Fruit fly (Drosophila melanogaster) whole organism, embryonic: ENCODE results near the gene CG31817.

Source experiments
- Atf-2 ChIP-seq: fragments of 200-800 bp; sonication (Bioruptor generic); optimal IDR thresholded peaks from 2 replicates; lab custom pipeline; 2016; ENCODE audit warnings: missing biosample characterization, missing genetic modification characterization
- B-H1 ChIP-seq: fragments of 200-800 bp; sonication (Bioruptor generic); IDR thresholded peaks from 3 replicates; pipeline ENCODE4 v1.3.6; 2022; ENCODE audit warnings: missing biosample characterization, missing genetic modification characterization
- CG10431 ChIP-seq: fragments of 200-800 bp; sonication (Bioruptor generic); optimal IDR thresholded peaks from 3 replicates; lab custom pipeline; 2018; ENCODE audit warnings: missing biosample characterization, mild to moderate bottlenecking, missing genetic modification characterization
- CG12155 ChIP-seq: fragments of 200-800 bp; sonication (Bioruptor generic); optimal IDR thresholded peaks from 3 replicates; lab custom pipeline; 2016; ENCODE audit warnings: missing biosample characterization, missing genetic modification characterization
- CG13624 ChIP-seq: fragments of 200-800 bp; sonication (Bioruptor generic); optimal IDR thresholded peaks from 2 replicates; lab custom pipeline; 2016; ENCODE audit warnings: missing biosample characterization, missing genetic modification characterization
- CG14014 ChIP-seq: fragments of 200-800 bp; sonication (Bioruptor generic); IDR thresholded peaks from 2 replicates; pipeline ENCODE4 v1.3.6; 2022; ENCODE audit warnings: missing biosample characterization, missing genetic modification characterization
- CG14667 ChIP-seq: fragments of 200-800 bp; sonication (Bioruptor generic); IDR thresholded peaks from 2 replicates; pipeline ENCODE4 v1.3.6; 2022; ENCODE audit warnings: missing biosample characterization, missing genetic modification characterization
- CG18619 ChIP-seq: fragments of 200-800 bp; sonication (Bioruptor generic); optimal IDR thresholded peaks from 3 replicates; lab custom pipeline; 2017; ENCODE audit warnings: missing biosample characterization, mild to moderate bottlenecking, missing genetic modification characterization
- CG3281 ChIP-seq: fragments of 200-800 bp; sonication (Bioruptor generic); optimal IDR thresholded peaks from 3 replicates; lab custom pipeline; 2017; ENCODE audit warnings: missing biosample characterization, mild to moderate bottlenecking, missing genetic modification characterization
- CG3726 ChIP-seq: fragments of 200-800 bp; sonication (Bioruptor generic); IDR thresholded peaks from 3 replicates; pipeline ENCODE4, ENCODE4 v1.3.6; 2022; ENCODE audit warnings: missing biosample characterization, missing genetic modification characterization
- CG3847 ChIP-seq: fragments of 200-800 bp; sonication (Bioruptor generic); IDR thresholded peaks from 2 replicates; pipeline ENCODE4 v1.3.6; 2022; ENCODE audit warnings: missing biosample characterization, missing genetic modification characterization
- CG42726 ChIP-seq: fragments of 200-800 bp; sonication (Bioruptor generic); IDR thresholded peaks from 2 replicates; pipeline ENCODE4 v1.3.6; 2022; ENCODE audit warnings: missing biosample characterization, missing genetic modification characterization; ENCODE audit not compliant: partially characterized antibody
- CG5180 ChIP-seq: fragments of 200-800 bp; sonication (Bioruptor generic); optimal IDR thresholded peaks from 3 replicates; lab custom pipeline; 2017; ENCODE audit warnings: missing biosample characterization, missing genetic modification characterization, mild to moderate bottlenecking, moderate library complexity, missing genetic modification reagents
- CG5245 ChIP-seq: fragments of 200-800 bp; sonication (Bioruptor generic); optimal IDR thresholded peaks from 3 replicates; lab custom pipeline; 2016; ENCODE audit warnings: missing biosample characterization, missing genetic modification characterization
- CHES-1-like ChIP-seq: fragments of 200-800 bp; sonication (Bioruptor generic); optimal IDR thresholded peaks from 2 replicates; lab custom pipeline; 2016; ENCODE audit warnings: missing biosample characterization, missing genetic modification characterization
- Chrac-16 ChIP-seq: fragments of 200-800 bp; sonication (Bioruptor generic); optimal IDR thresholded peaks from 3 replicates; lab custom pipeline; 2016; ENCODE audit warnings: missing biosample characterization, missing genetic modification characterization
- Dref ChIP-seq: fragments of 200-800 bp; sonication (Bioruptor generic); IDR thresholded peaks from 2 replicates; pipeline ENCODE4 v1.3.6; 2022; ENCODE audit warnings: missing biosample characterization, missing genetic modification characterization
- Elba2 ChIP-seq: fragments of 200-800 bp; sonication (Bioruptor generic); optimal IDR thresholded peaks from 3 replicates; lab custom pipeline; 2016; ENCODE audit warnings: missing biosample characterization, missing genetic modification characterization
- Fer3 ChIP-seq: fragments of 200-800 bp; sonication (Bioruptor generic); optimal IDR thresholded peaks from 2 replicates; lab custom pipeline; 2018; ENCODE audit warnings: missing biosample characterization, mild to moderate bottlenecking, missing genetic modification characterization, moderate library complexity
- H15 ChIP-seq: fragments of 200-800 bp; sonication (Bioruptor generic); IDR thresholded peaks from 3 replicates; pipeline ENCODE4 v1.3.6; 2022; ENCODE audit warnings: missing biosample characterization, missing genetic modification characterization
- HHEX ChIP-seq: fragments of 200-800 bp; sonication (Bioruptor generic); optimal IDR thresholded peaks from 3 replicates; lab custom pipeline; 2017; ENCODE audit warnings: missing biosample characterization, mild to moderate bottlenecking, missing genetic modification characterization, missing genetic modification reagents
- HLH3B ChIP-seq: fragments of 200-800 bp; sonication (Bioruptor generic); IDR thresholded peaks from 2 replicates; pipeline ENCODE4 v1.3.6; 2022; ENCODE audit warnings: missing biosample characterization, missing genetic modification characterization
- HmgZ ChIP-seq: fragments of 200-800 bp; sonication (Bioruptor generic); optimal IDR thresholded peaks from 2 replicates; lab custom pipeline; 2018; ENCODE audit warnings: missing biosample characterization, mild to moderate bottlenecking, missing genetic modification characterization
- Lhr ChIP-seq: fragments of 200-800 bp; sonication (Bioruptor generic); optimal IDR thresholded peaks from 3 replicates; lab custom pipeline; 2017; ENCODE audit warnings: mild to moderate bottlenecking, missing biosample characterization, missing genetic modification reagents, missing genetic modification characterization
- Oaz ChIP-seq: fragments of 200-800 bp; sonication (Bioruptor generic); IDR thresholded peaks from 2 replicates; pipeline ENCODE4 v1.3.6; 2022; ENCODE audit warnings: missing biosample characterization, missing genetic modification characterization
- Side ChIP-seq: fragments of 200-800 bp; sonication (Bioruptor generic); optimal IDR thresholded peaks from 2 replicates; lab custom pipeline; 2016; ENCODE audit warnings: missing biosample characterization, missing genetic modification characterization
- Sry-β ChIP-seq: fragments of 200-800 bp; sonication (Bioruptor generic); optimal IDR thresholded peaks from 2 replicates; lab custom pipeline; 2018; ENCODE audit warnings: missing biosample characterization, mild to moderate bottlenecking, missing genetic modification characterization, moderate library complexity
- YL-1 ChIP-seq: fragments of 200-800 bp; sonication (Bioruptor generic); optimal IDR thresholded peaks from 3 replicates; lab custom pipeline; 2017; ENCODE audit warnings: missing biosample characterization, mild to moderate bottlenecking, missing genetic modification characterization
- aop ChIP-seq: fragments of 200-800 bp; sonication (Bioruptor generic); IDR thresholded peaks from 2 replicates; pipeline ENCODE4 v1.3.6; 2022; ENCODE audit warnings: missing biosample characterization, missing genetic modification characterization
- ara ChIP-seq: fragments of 200-800 bp; sonication (Bioruptor generic); IDR thresholded peaks from 2 replicates; pipeline ENCODE4 v1.3.6; 2022; ENCODE audit warnings: missing biosample characterization, missing genetic modification characterization
- bigmax ChIP-seq: fragments of 200-800 bp; sonication (Bioruptor generic); optimal IDR thresholded peaks from 2 replicates; lab custom pipeline; 2018; ENCODE audit warnings: missing biosample characterization, mild to moderate bottlenecking, missing genetic modification characterization
- cad ChIP-seq: fragments of >200 bp; optimal IDR thresholded peaks from 2 replicates; lab custom pipeline; 2017; ENCODE audit warnings: missing biosample characterization, missing genetic modification characterization
- chinmo ChIP-seq: fragments of 200-800 bp; sonication (Bioruptor generic); IDR thresholded peaks from 4 replicates; pipeline ENCODE4 v1.3.6; 2022; ENCODE audit warnings: missing biosample characterization, missing genetic modification characterization; ENCODE audit not compliant: partially characterized antibody
- croc ChIP-seq: fragments of 200-800 bp; sonication (Bioruptor generic); conservative IDR thresholded peaks from 3 replicates; pipeline ENCODE4 v1.3.6; 2022; ENCODE audit warnings: missing biosample characterization, missing genetic modification characterization
- dimm ChIP-seq: fragments of 200-800 bp; sonication (Bioruptor generic); IDR thresholded peaks from 2 replicates; pipeline ENCODE4 v1.3.6; 2022; ENCODE audit warnings: missing biosample characterization, missing genetic modification characterization
- dmrt11E ChIP-seq: fragments of 200-800 bp; sonication (Bioruptor generic); optimal IDR thresholded peaks from 3 replicates; lab custom pipeline; 2018; ENCODE audit warnings: missing biosample characterization, mild to moderate bottlenecking, missing genetic modification characterization, moderate library complexity
- en ChIP-seq: fragments of 200-800 bp; sonication (Bioruptor generic); optimal IDR thresholded peaks from 2 replicates; lab custom pipeline; 2016; ENCODE audit warnings: missing biosample characterization, missing genetic modification characterization
- exex ChIP-seq: fragments of 200-800 bp; sonication (Bioruptor generic); optimal IDR thresholded peaks from 4 replicates; lab custom pipeline; 2018; ENCODE audit warnings: missing biosample characterization, mild to moderate bottlenecking, missing genetic modification characterization, moderate library complexity
- gt ChIP-seq: fragments of 200-800 bp; sonication (Bioruptor generic); IDR thresholded peaks from 2 replicates; pipeline ENCODE4 v1.3.6; 2022; ENCODE audit warnings: missing biosample characterization, missing genetic modification characterization
- hbn ChIP-seq: fragments of 200-800 bp; sonication (Bioruptor generic); IDR thresholded peaks from 2 replicates; pipeline ENCODE4 v1.3.6; 2022; ENCODE audit warnings: missing biosample characterization, missing genetic modification characterization; ENCODE audit not compliant: partially characterized antibody
- klu ChIP-seq: fragments of 200-800 bp; sonication (Bioruptor generic); IDR thresholded peaks from 2 replicates; pipeline ENCODE4 v1.3.6; 2022; ENCODE audit warnings: missing biosample characterization, missing genetic modification characterization
- lbe ChIP-seq: fragments of 200-800 bp; sonication (Bioruptor generic); optimal IDR thresholded peaks from 2 replicates; lab custom pipeline; 2016; ENCODE audit warnings: missing biosample characterization, mild to moderate bottlenecking, missing genetic modification characterization
- lmd ChIP-seq: fragments of 200-800 bp; sonication (Bioruptor generic); IDR thresholded peaks from 2 replicates; pipeline ENCODE4 v1.3.6; 2022; ENCODE audit warnings: missing biosample characterization, missing genetic modification characterization
- p53 ChIP-seq: fragments of 200-800 bp; sonication (Bioruptor generic); optimal IDR thresholded peaks from 2 replicates; lab custom pipeline; 2016; ENCODE audit warnings: missing biosample characterization, missing genetic modification characterization
- pb ChIP-seq: fragments of 200-800 bp; sonication (Bioruptor generic); optimal IDR thresholded peaks from 3 replicates; lab custom pipeline; 2016; ENCODE audit warnings: missing biosample characterization, missing genetic modification characterization
- rib ChIP-seq: fragments of 200-800 bp; sonication (Bioruptor generic); IDR thresholded peaks from 2 replicates; pipeline ENCODE4 v1.3.6; 2022; ENCODE audit warnings: missing biosample characterization, missing genetic modification characterization
- salm ChIP-seq: fragments of 200-800 bp; sonication (Bioruptor generic); optimal IDR thresholded peaks from 2 replicates; lab custom pipeline; 2018; ENCODE audit warnings: missing biosample characterization, mild to moderate bottlenecking, missing genetic modification characterization
- tgo ChIP-seq: fragments of 200-800 bp; sonication (Bioruptor generic); IDR thresholded peaks from 3 replicates; pipeline ENCODE4 v1.3.6; 2022; ENCODE audit warnings: missing biosample characterization, missing genetic modification characterization
- twi ChIP-seq: fragments of 200-800 bp; optimal IDR thresholded peaks from 2 replicates; lab custom pipeline; 2019; ENCODE audit warnings: missing biosample characterization, mild to moderate bottlenecking, missing genetic modification characterization, moderate library complexity
- vnd ChIP-seq: fragments of 200-800 bp; sonication (Bioruptor generic); IDR thresholded peaks from 3 replicates; pipeline ENCODE4 v1.3.6; 2022; ENCODE audit warnings: missing biosample characterization, missing genetic modification characterization; ENCODE audit not compliant: partially characterized antibody
- yki ChIP-seq: fragments of >200 bp; optimal IDR thresholded peaks from 3 replicates; lab custom pipeline; 2018

CG31817 gene

dm6 chr2L:16285692-16286359 is 51.9 kb downstream of the CG31817 start (continued):
- TF ChIP-seq Fer3 (tag; lab: Kevin White, UChicago) = peak; percentile 92
- no peak for TF ChIP-seq CG14667
- TF ChIP-seq yki = peak; percentile 41
- no peak for TF ChIP-seq Oaz
- TF ChIP-seq CG3847 (GFP tag; lab: Robert Waterston, UW) = no peak
- no peak for TF ChIP-seq dimm (GFP tag; lab: Robert Waterston, UW)
- peak; percentile 70 for TF ChIP-seq pb (GFP tag; lab: Kevin White, UChicago)
- TF ChIP-seq CG5245 = peak; percentile 78
- TF ChIP-seq aop (GFP tag; lab: Robert Waterston, UW) = no peak
- peak; percentile 87 for TF ChIP-seq CG12155 (GFP tag; lab: Kevin White, UChicago)
- no peak for TF ChIP-seq CG14014 (GFP tag; lab: Robert Waterston, UW)
- no peak for TF ChIP-seq YL-1 (GFP tag; lab: Kevin White, UChicago)
- TF ChIP-seq CG18619 (GFP tag; lab: Kevin White, UChicago) = peak; percentile 80
- no peak for TF ChIP-seq chinmo
- TF ChIP-seq Atf-2 = peak; percentile 81
- TF ChIP-seq CG5180 (GFP tag; lab: Kevin White, UChicago) = peak; percentile 48
- peak; percentile 86 for TF ChIP-seq CG13624 (GFP tag; lab: Kevin White, UChicago)
- peak; percentile 78 for TF ChIP-seq Side (GFP tag; lab: Kevin White, UChicago)
- TF ChIP-seq Elba2 (GFP tag; lab: Kevin White, UChicago) = peak; percentile 46
- TF ChIP-seq H15 = no peak
- TF ChIP-seq HmgZ (tag; lab: Kevin White, UChicago) = peak; percentile 90
- no peak for TF ChIP-seq rib
- peak; percentile 39 for TF ChIP-seq exex (tag; lab: Kevin White, UChicago)
- TF ChIP-seq klu (GFP tag; lab: Robert Waterston, UW) = no peak
- no peak for TF ChIP-seq tgo (GFP tag; lab: Robert Waterston, UW)
- no peak for TF ChIP-seq vnd
- TF ChIP-seq cad (GFP tag; lab: Kevin White, UChicago) = no peak
- TF ChIP-seq HLH3B = no peak
- TF ChIP-seq CG42726 (GFP tag; lab: Robert Waterston, UW) = no peak
- peak; percentile 36 for TF ChIP-seq bigmax (GFP tag; lab: Kevin White, UChicago)
- no peak for TF ChIP-seq hbn (GFP tag; lab: Robert Waterston, UW)
- TF ChIP-seq Lhr (GFP tag; lab: Kevin White, UChicago) = peak; percentile 62
- TF ChIP-seq B-H1 (GFP tag; lab: Robert Waterston, UW) = no peak
- TF ChIP-seq lmd = no peak
- TF ChIP-seq croc = peak; percentile 82
- TF ChIP-seq ara (GFP tag; lab: Robert Waterston, UW) = no peak
- TF ChIP-seq CG3281 (GFP tag; lab: Kevin White, UChicago) = peak; percentile 87
- peak; percentile 90 for TF ChIP-seq dmrt11E
- TF ChIP-seq en (GFP tag; lab: Kevin White, UChicago) = peak; percentile 67
- TF ChIP-seq lbe (GFP tag; lab: Kevin White, UChicago) = peak; percentile 78
- peak; percentile 87 for TF ChIP-seq HHEX (GFP tag; lab: Kevin White, UChicago)
- no peak for TF ChIP-seq Sry-β (GFP tag; lab: Kevin White, UChicago)
- TF ChIP-seq CG10431 (GFP tag; lab: Kevin White, UChicago) = peak; percentile 65
- TF ChIP-seq salm (tag; lab: Kevin White, UChicago) = peak; percentile 82
- TF ChIP-seq Dref = no peak
- TF ChIP-seq CHES-1-like = peak; percentile 74
- no peak for TF ChIP-seq gt (GFP tag; lab: Robert Waterston, UW)
- no peak for TF ChIP-seq CG3726
- TF ChIP-seq twi = no peak
- peak; percentile 54 for TF ChIP-seq p53 (GFP tag; lab: Kevin White, UChicago)
- peak; percentile 84 for TF ChIP-seq Chrac-16
